Worm (Caenorhabditis elegans) whole organism, L4 larva: Measurements from ENCODE around the gene T14B4.3.

Experiments
- F10B5.3 ChIP-seq: sonication (generic microtip); optimal IDR thresholded peaks from 2 replicates; lab custom pipeline; 2016; ENCODE audit warnings: mild to moderate bottlenecking, missing genetic modification characterization, missing compliant biosample characterization
- F37D6.2 ChIP-seq: sonication (generic microtip); optimal IDR thresholded peaks from 2 replicates; lab custom pipeline; 2016; ENCODE audit warnings: mild to moderate bottlenecking, missing genetic modification characterization, missing compliant biosample characterization
- T20F7.1 ChIP-seq: fragments of 200-800 bp; sonication (Bioruptor generic); optimal IDR thresholded peaks from 2 replicates; lab custom pipeline; 2018; ENCODE audit warnings: mild to moderate bottlenecking, missing genetic modification characterization, missing compliant biosample characterization
- Y105C5A.15 ChIP-seq: fragments of 200-800 bp; sonication (Bioruptor generic); IDR thresholded peaks from 2 replicates; pipeline ENCODE4 v1.3.6; 2022; ENCODE audit warnings: missing genetic modification characterization, missing compliant biosample characterization
- Y48G9A.11 ChIP-seq: fragments of 200-800 bp; sonication (Bioruptor generic); IDR thresholded peaks from 2 replicates; pipeline ENCODE4 v1.3.6; 2022; ENCODE audit warnings: missing genetic modification reagents, missing genetic modification characterization, missing compliant biosample characterization
- Y75B8A.6 ChIP-seq: fragments of 200-800 bp; sonication (Bioruptor generic); IDR thresholded peaks from 2 replicates; pipeline ENCODE4 v1.3.6; 2022; ENCODE audit warnings: missing genetic modification reagents, missing genetic modification characterization, missing compliant biosample characterization
- ZK337.2 ChIP-seq: fragments of 200-800 bp; sonication (Bioruptor generic); IDR thresholded peaks from 2 replicates; pipeline ENCODE4 v1.3.6; 2022; ENCODE audit warnings: missing genetic modification reagents, missing genetic modification characterization, missing compliant biosample characterization
- arid-1 ChIP-seq: fragments of 200-800 bp; sonication (Bioruptor generic); conservative IDR thresholded peaks from 2 replicates; pipeline ENCODE4 v1.3.6; 2022; ENCODE audit warnings: missing genetic modification reagents, missing genetic modification characterization, missing compliant biosample characterization
- ceh-28 ChIP-seq: fragments of 150-350 bp; optimal IDR thresholded peaks from 2 replicates; lab custom pipeline; 2014; ENCODE audit warnings: missing biosample characterization, missing genetic modification reagents, missing genetic modification characterization
- ceh-44 ChIP-seq: fragments of 200-800 bp; sonication (Bioruptor generic); IDR thresholded peaks from 2 replicates; pipeline ENCODE4 v1.3.6; 2022; ENCODE audit warnings: missing genetic modification reagents, missing genetic modification characterization, missing compliant biosample characterization
- ctbp-1 ChIP-seq: fragments of 200-800 bp; sonication (Bioruptor generic); IDR thresholded peaks from 2 replicates; pipeline ENCODE4 v1.3.6; 2022; ENCODE audit warnings: missing genetic modification reagents, missing genetic modification characterization, missing compliant biosample characterization
- daf-16 ChIP-seq, 3 experiments: sonication (generic microtip); optimal IDR thresholded peaks; 2 replicates each; lab custom pipeline; 2016 to 2017; ENCODE audit warnings: missing genetic modification characterization in 3 of 3, missing genetic modification reagents in 3 of 3, mild to moderate bottlenecking in 2 of 3, missing compliant biosample characterization in 2 of 3, missing biosample characterization in 1 of 3, moderate library complexity in 1 of 3
- daf-19 ChIP-seq: fragments of 200-800 bp; sonication (Bioruptor generic); conservative IDR thresholded peaks from 2 replicates; pipeline ENCODE4 v1.3.6; 2022; ENCODE audit warnings: missing genetic modification characterization, missing compliant biosample characterization
- dmd-6 ChIP-seq: fragments of 200-800 bp; sonication (Bioruptor generic); IDR thresholded peaks from 2 replicates; pipeline ENCODE4 v1.3.6; 2022; ENCODE audit warnings: missing genetic modification reagents, missing genetic modification characterization, missing compliant biosample characterization
- dmd-9 ChIP-seq: fragments of 200-800 bp; sonication (Bioruptor generic); IDR thresholded peaks from 2 replicates; pipeline ENCODE4 v1.3.6; 2022; ENCODE audit warnings: missing genetic modification reagents, missing genetic modification characterization, missing compliant biosample characterization
- dpl-1 ChIP-seq: fragments of 150-350 bp; optimal IDR thresholded peaks from 2 replicates; lab custom pipeline; 2014; ENCODE audit warnings: missing biosample characterization, missing genetic modification reagents, missing genetic modification characterization
- duxl-1 ChIP-seq: sonication (generic microtip); optimal IDR thresholded peaks from 2 replicates; lab custom pipeline; 2016; ENCODE audit warnings: mild to moderate bottlenecking, missing genetic modification characterization, moderate library complexity, missing compliant biosample characterization; ENCODE audit not compliant: poor library complexity
- egl-27 ChIP-seq: sonication (generic microtip); optimal IDR thresholded peaks from 3 replicates; lab custom pipeline; 2017; ENCODE audit warnings: missing biosample characterization, missing genetic modification reagents, missing genetic modification characterization
- fos-1 ChIP-seq: fragments of 150-350 bp; optimal IDR thresholded peaks from 2 replicates; lab custom pipeline; 2014; ENCODE audit warnings: missing biosample characterization, missing genetic modification characterization
- hif-1 ChIP-seq, 2 experiments: sonication (generic microtip); optimal IDR thresholded peaks; 2 replicates each; lab custom pipeline; 2016 to 2017; ENCODE audit warnings: missing compliant biosample characterization in 2 of 2, missing genetic modification characterization in 2 of 2, missing genetic modification reagents in 2 of 2, missing genotype in 2 of 2, mild to moderate bottlenecking in 1 of 2
- hlh-11 ChIP-seq: fragments of 200-800 bp; sonication (Bioruptor generic); optimal IDR thresholded peaks from 2 replicates; lab custom pipeline; 2018; ENCODE audit warnings: mild to moderate bottlenecking, missing genetic modification characterization, missing compliant biosample characterization
- hmg-1.1 ChIP-seq: fragments of 200-800 bp; sonication (Bioruptor generic); IDR thresholded peaks from 2 replicates; pipeline ENCODE4 v1.3.6; 2022; ENCODE audit warnings: missing genetic modification reagents, missing genetic modification characterization, missing compliant biosample characterization
- lin-13 ChIP-seq: fragments of 150-350 bp; optimal IDR thresholded peaks from 2 replicates; lab custom pipeline; 2014; ENCODE audit warnings: missing biosample characterization, missing genetic modification reagents, missing genetic modification characterization
- lin-15B ChIP-seq: fragments of 150-350 bp; sonication (generic microtip); optimal IDR thresholded peaks from 3 replicates; lab custom pipeline; 2014; ENCODE audit warnings: missing biosample characterization, missing genetic modification characterization
- lin-38 ChIP-seq: fragments of 200-800 bp; sonication (Bioruptor generic); IDR thresholded peaks from 2 replicates; pipeline ENCODE4 v1.3.6; 2022; ENCODE audit warnings: missing genetic modification reagents, missing genetic modification characterization, missing compliant biosample characterization
- lir-3 ChIP-seq: sonication (generic microtip); optimal IDR thresholded peaks from 2 replicates; lab custom pipeline; 2016; ENCODE audit warnings: mild to moderate bottlenecking, missing genetic modification characterization, missing compliant biosample characterization
- lsy-2 ChIP-seq, 2 experiments: fragments of 150-350 bp in 1 of 2; sonication (generic microtip) in 1 of 2; optimal IDR thresholded peaks; 2 replicates each; lab custom pipeline; 2014 to 2017; ENCODE audit warnings: missing biosample characterization in 2 of 2, missing genetic modification characterization in 2 of 2
- madf-9 ChIP-seq: fragments of 200-800 bp; sonication (Bioruptor generic); conservative IDR thresholded peaks from 2 replicates; pipeline ENCODE4 v1.3.6; 2022; ENCODE audit warnings: missing genetic modification reagents, missing genetic modification characterization, missing compliant biosample characterization
- mes-2 ChIP-seq: sonication (generic microtip); optimal IDR thresholded peaks from 2 replicates; lab custom pipeline; 2016; ENCODE audit warnings: missing genotype, mild to moderate bottlenecking, missing genetic modification characterization, missing compliant biosample characterization; ENCODE audit not compliant: poor library complexity, severe bottlenecking
- mxl-3 ChIP-seq: fragments of 200-800 bp; sonication (Bioruptor generic); optimal IDR thresholded peaks from 2 replicates; lab custom pipeline; 2018; ENCODE audit warnings: mild to moderate bottlenecking, missing genetic modification characterization, missing compliant biosample characterization
- nhr-102 ChIP-seq: sonication (generic microtip); optimal IDR thresholded peaks from 2 replicates; lab custom pipeline; 2016; ENCODE audit warnings: mild to moderate bottlenecking, missing genetic modification characterization, moderate library complexity, missing compliant biosample characterization
- nhr-111 ChIP-seq: fragments of 200-800 bp; sonication (Bioruptor generic); optimal IDR thresholded peaks from 2 replicates; lab custom pipeline; 2018; ENCODE audit warnings: mild to moderate bottlenecking, missing genetic modification characterization, missing compliant biosample characterization
- nhr-25 ChIP-seq: sonication (generic microtip); optimal IDR thresholded peaks from 2 replicates; lab custom pipeline; 2017; ENCODE audit warnings: missing genetic modification characterization, mild to moderate bottlenecking, missing compliant biosample characterization, antibody characterized with exemption, moderate library complexity, borderline replicate concordance; ENCODE audit not compliant: insufficient read depth
- nhr-28 ChIP-seq: fragments of 150-350 bp; optimal IDR thresholded peaks from 2 replicates; lab custom pipeline; 2014; ENCODE audit warnings: missing biosample characterization, missing genetic modification characterization
- nhr-76 ChIP-seq: fragments of 150-350 bp; optimal IDR thresholded peaks from 2 replicates; lab custom pipeline; 2014; ENCODE audit warnings: missing biosample characterization, missing genetic modification characterization
- nhr-77 ChIP-seq: fragments of 150-350 bp; optimal IDR thresholded peaks from 2 replicates; lab custom pipeline; 2014; ENCODE audit warnings: missing biosample characterization, missing genetic modification characterization
- php-3 ChIP-seq: fragments of 200-800 bp; sonication (Bioruptor generic); IDR thresholded peaks from 2 replicates; pipeline ENCODE4 v1.3.6; 2022; ENCODE audit warnings: missing genetic modification reagents, missing genetic modification characterization, missing compliant biosample characterization
- rbr-2 ChIP-seq: sonication (generic microtip); optimal IDR thresholded peaks from 2 replicates; lab custom pipeline; 2016; ENCODE audit warnings: missing genotype, missing genetic modification characterization, missing compliant biosample characterization
- saeg-2 ChIP-seq: fragments of 200-800 bp; sonication (Bioruptor generic); IDR thresholded peaks from 2 replicates; pipeline ENCODE4 v1.3.6; 2022; ENCODE audit warnings: missing genetic modification reagents, missing genetic modification characterization, missing compliant biosample characterization
- sdz-12 ChIP-seq: fragments of 200-800 bp; sonication (Bioruptor generic); optimal IDR thresholded peaks from 2 replicates; lab custom pipeline; 2018; ENCODE audit warnings: mild to moderate bottlenecking, missing genetic modification characterization, missing compliant biosample characterization
- set-16 ChIP-seq: fragments of 200-800 bp; sonication (Bioruptor generic); IDR thresholded peaks from 2 replicates; pipeline ENCODE4 v1.3.6; 2022; ENCODE audit warnings: missing genetic modification reagents, missing genetic modification characterization, missing compliant biosample characterization
- skn-1 ChIP-seq: fragments of 150-350 bp; optimal IDR thresholded peaks from 2 replicates; lab custom pipeline; 2014; ENCODE audit warnings: missing biosample characterization, missing genetic modification characterization
- tag-97 ChIP-seq: fragments of 200-800 bp; sonication (Bioruptor generic); IDR thresholded peaks from 2 replicates; pipeline ENCODE4 v1.3.6; 2022; ENCODE audit warnings: missing genetic modification characterization, missing compliant biosample characterization
- unc-130 ChIP-seq: sonication (generic microtip); optimal IDR thresholded peaks from 2 replicates; lab custom pipeline; 2016; ENCODE audit warnings: missing genetic modification reagents, missing genetic modification characterization, missing compliant biosample characterization
- unc-62 ChIP-seq, 3 experiments: fragments of 150-350 bp in 1 of 3; sonication (generic microtip); optimal IDR thresholded peaks in 2 of 3; peaks in 1 of 3; 1 replicate in 1 of 3; 2 replicates in 2 of 3; lab custom pipeline; 2014 to 2017; ENCODE audit warnings: missing biosample characterization in 3 of 3, missing genetic modification characterization in 3 of 3, missing genetic modification reagents in 3 of 3, missing genotype in 1 of 3
- vab-7 ChIP-seq: fragments of 200-800 bp; sonication (Bioruptor generic); IDR thresholded peaks from 2 replicates; pipeline ENCODE4 v1.3.6; 2022; ENCODE audit warnings: missing genetic modification reagents, missing genetic modification characterization, missing compliant biosample characterization
- zfp-2 ChIP-seq: sonication (generic microtip); optimal IDR thresholded peaks from 2 replicates; lab custom pipeline; 2016; ENCODE audit warnings: mild to moderate bottlenecking, missing genetic modification characterization, missing compliant biosample characterization
- zip-11 ChIP-seq: fragments of 200-800 bp; sonication (Bioruptor generic); IDR thresholded peaks from 2 replicates; pipeline ENCODE4 v1.3.6; 2022; ENCODE audit warnings: missing genetic modification characterization, missing compliant biosample characterization
- ztf-11 ChIP-seq: fragments of 150-350 bp; optimal IDR thresholded peaks from 2 replicates; lab custom pipeline; 2014; ENCODE audit warnings: missing biosample characterization, missing genetic modification characterization

The T14B4.3 gene

DNA sequence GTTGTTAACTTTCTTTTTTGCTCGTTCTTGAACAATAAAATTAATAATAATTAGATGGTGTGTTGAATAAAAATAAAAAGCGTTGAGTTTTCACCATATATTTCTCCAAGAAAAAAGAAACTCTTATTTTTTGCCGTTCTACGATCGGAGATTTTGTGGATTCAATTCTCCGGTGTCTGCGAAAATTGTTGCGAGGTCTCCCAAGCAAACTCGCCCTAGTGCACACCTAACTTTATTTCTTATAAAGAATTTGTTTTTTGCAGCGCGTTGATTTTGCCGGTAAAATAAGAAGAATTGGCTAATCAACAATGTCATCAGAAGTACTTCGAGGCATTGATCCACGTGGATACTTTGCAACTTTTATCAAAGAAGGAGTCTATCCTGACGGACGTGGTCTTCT lies 6.7 kb downstream of the T14B4.3 start, which contains the start of gene exos-8:
Gene exos-8 (plus strand): TSS at position 264 of the 400 bp plus-strand sequence.
- TF ChIP-seq Y105C5A.15 (GFP tag; lab: Robert Waterston, UW) (no peak), nhr-77 (peak; percentile 80), zfp-2 (tag; lab: Kevin White, UChicago) (no peak), dpl-1 (peak; percentile 55), ceh-28 (tag; lab: Kevin White, UChicago) (no peak), ztf-11 (tag; lab: Kevin White, UChicago) (no peak), set-16 (GFP tag; lab: Robert Waterston, UW) (no peak), hmg-1.1 (GFP tag; lab: Robert Waterston, UW) (peak; percentile 58; the same call in 1 of the 2 replicates), lin-38 (GFP tag; lab: Robert Waterston, UW) (peak; percentile 96), nhr-102 (no peak), F10B5.3 (tag; lab: Kevin White, UChicago) (no peak), skn-1 (tag; lab: Kevin White, UChicago) (no peak), F37D6.2 (no peak), php-3 (GFP tag; lab: Robert Waterston, UW) (no peak), ZK337.2 (GFP tag; lab: Robert Waterston, UW) (peak; percentile 65; the same call in 1 of the 2 replicates), nhr-28 (peak; percentile 66), lin-13 (peak; percentile 33), mes-2 (peak; percentile 96), sdz-12 (GFP tag; lab: Kevin White, UChicago) (no peak), fos-1 (tag; lab: Kevin White, UChicago) (no peak), dmd-9 (GFP tag; lab: Robert Waterston, UW) (peak; percentile 51; the same call in 1 of the 2 replicates), Y48G9A.11 (GFP tag; lab: Robert Waterston, UW) (no peak), tag-97 (no peak), zip-11 (GFP tag; lab: Robert Waterston, UW) (no peak), rbr-2 (tag; lab: Kevin White, UChicago) (peak; percentile 65), mxl-3 (GFP tag; lab: Kevin White, UChicago) (peak; percentile 59), T20F7.1 (GFP tag; lab: Kevin White, UChicago) (peak; percentile 77), daf-16 (GFP tag; optimal IDR thresholded peaks at IDR 0.05; lab: Kevin White, UChicago) (no peak), daf-16 (tag; optimal IDR thresholded peaks at IDR 0.05; lab: Kevin White, UChicago) (no peak), nhr-25 (no peak), saeg-2 (GFP tag; lab: Robert Waterston, UW) (no peak), daf-19 (GFP tag; lab: Robert Waterston, UW) (no peak), unc-62 (GFP tag; optimal IDR thresholded peaks at IDR 0.05 in 1 of 2; lab: Kevin White, UChicago) (peak in 1 of 2 experiments; percentile 32), unc-62 (tag; optimal IDR thresholded peaks at IDR 0.05; lab: Kevin White, UChicago) (no peak), nhr-76 (no peak), ceh-44 (GFP tag; lab: Robert Waterston, UW) (no peak), dmd-6 (no peak; the same call in 1 of the 2 replicates), nhr-111 (no peak), ctbp-1 (GFP tag; lab: Robert Waterston, UW) (no peak), lir-3 (tag; lab: Kevin White, UChicago) (no peak), lin-15B (tag; lab: Kevin White, UChicago) (no peak), egl-27 (no peak), hif-1 (tag; optimal IDR thresholded peaks at IDR 0.05; lab: Kevin White, UChicago) (peak in 1 of 2 experiments; percentile 78), madf-9 (no peak; the same call in 1 of the 2 replicates), hlh-11 (tag; lab: Kevin White, UChicago) (peak; percentile 21), duxl-1 (no peak), arid-1 (GFP tag; lab: Robert Waterston, UW) (no peak), lsy-2 (tag; optimal IDR thresholded peaks at IDR 0.05; lab: Kevin White, UChicago) (peak in 1 of 2 experiments; percentile 85), unc-130 (GFP tag; lab: Kevin White, UChicago) (peak; percentile 95), Y75B8A.6 (GFP tag; lab: Robert Waterston, UW) (no peak), vab-7 (GFP tag; lab: Robert Waterston, UW) (0 out of 2 replicates have a peak, but pooled peaks have one; percentile 28)
